Worm (Caenorhabditis elegans) whole organism, late embryonic: ENCODE results near the gene ZK892.3.

Experiments
- F13H6.1 ChIP-seq: sonication (generic microtip); optimal IDR thresholded peaks from 2 replicates; lab custom pipeline; 2016; ENCODE audit warnings: missing genetic modification characterization, missing compliant biosample characterization
- Y22D7AL.16 ChIP-seq: sonication (generic microtip); optimal IDR thresholded peaks from 2 replicates; lab custom pipeline; 2016; ENCODE audit warnings: missing genetic modification characterization, missing compliant biosample characterization
- ama-1 ChIP-seq: fragments of 150-350 bp; optimal IDR thresholded peaks from 2 replicates; lab custom pipeline; 2014
- ceh-18 ChIP-seq: sonication (generic microtip); optimal IDR thresholded peaks from 2 replicates; lab custom pipeline; 2016; ENCODE audit warnings: missing genetic modification characterization, missing compliant biosample characterization
- ceh-19 ChIP-seq: fragments of 200-800 bp; sonication (Bioruptor generic); optimal IDR thresholded peaks from 2 replicates; lab custom pipeline; 2018; ENCODE audit warnings: mild to moderate bottlenecking, missing genetic modification characterization, missing compliant biosample characterization
- ceh-2 ChIP-seq: sonication (generic microtip); optimal IDR thresholded peaks from 2 replicates; lab custom pipeline; 2016; ENCODE audit warnings: missing genotype, missing genetic modification characterization, missing compliant biosample characterization
- ceh-22 ChIP-seq: sonication (generic microtip); optimal IDR thresholded peaks from 2 replicates; lab custom pipeline; 2017; ENCODE audit warnings: missing biosample characterization, missing genetic modification characterization
- ceh-24 ChIP-seq: sonication (generic microtip); optimal IDR thresholded peaks from 2 replicates; lab custom pipeline; 2016; ENCODE audit warnings: mild to moderate bottlenecking, missing genetic modification characterization, missing compliant biosample characterization
- ceh-30 ChIP-seq: fragments of 150-350 bp; optimal IDR thresholded peaks from 2 replicates; lab custom pipeline; 2014; ENCODE audit warnings: missing biosample characterization, missing genetic modification characterization
- ceh-31 ChIP-seq: sonication (generic microtip); optimal IDR thresholded peaks from 2 replicates; lab custom pipeline; 2016; ENCODE audit warnings: missing genetic modification characterization, missing compliant biosample characterization
- ceh-48 ChIP-seq: sonication (generic microtip); optimal IDR thresholded peaks from 2 replicates; lab custom pipeline; 2016; ENCODE audit warnings: missing genetic modification characterization, inconsistent platforms, missing compliant biosample characterization
- ceh-6 ChIP-seq: fragments of 200-800 bp; sonication (Bioruptor generic); optimal IDR thresholded peaks from 2 replicates; lab custom pipeline; 2018; ENCODE audit warnings: mild to moderate bottlenecking, missing genetic modification characterization, missing compliant biosample characterization
- che-1 ChIP-seq: sonication (generic microtip); optimal IDR thresholded peaks from 2 replicates; lab custom pipeline; 2016; ENCODE audit warnings: mild to moderate bottlenecking, missing genetic modification characterization, missing compliant biosample characterization
- dmd-4 ChIP-seq: sonication (generic microtip); optimal IDR thresholded peaks from 2 replicates; lab custom pipeline; 2016; ENCODE audit warnings: borderline replicate concordance, missing genetic modification characterization, missing compliant biosample characterization
- dve-1 ChIP-seq: sonication (generic microtip); optimal IDR thresholded peaks from 2 replicates; lab custom pipeline; 2017; ENCODE audit warnings: antibody characterized with exemption, mild to moderate bottlenecking, missing genetic modification characterization, missing compliant biosample characterization
- elt-2 ChIP-seq: sonication (generic microtip); optimal IDR thresholded peaks from 2 replicates; lab custom pipeline; 2016; ENCODE audit warnings: missing genetic modification reagents, missing genetic modification characterization, missing compliant biosample characterization
- hlh-15 ChIP-seq: sonication (generic microtip); optimal IDR thresholded peaks from 2 replicates; lab custom pipeline; 2016; ENCODE audit warnings: missing genetic modification characterization, missing compliant biosample characterization
- lim-6 ChIP-seq: sonication (generic microtip); optimal IDR thresholded peaks from 2 replicates; lab custom pipeline; 2016; ENCODE audit warnings: missing genetic modification characterization, missing compliant biosample characterization
- lin-11 ChIP-seq: fragments of 200-800 bp; sonication (Bioruptor generic); optimal IDR thresholded peaks from 2 replicates; lab custom pipeline; 2018; ENCODE audit warnings: mild to moderate bottlenecking, missing genetic modification characterization, missing compliant biosample characterization
- madf-2 ChIP-seq: sonication (generic microtip); optimal IDR thresholded peaks from 2 replicates; lab custom pipeline; 2017; ENCODE audit warnings: missing genetic modification characterization, missing compliant biosample characterization
- nfya-1 ChIP-seq: sonication (generic microtip); optimal IDR thresholded peaks from 2 replicates; lab custom pipeline; 2017; ENCODE audit warnings: missing genetic modification characterization, mild to moderate bottlenecking, missing compliant biosample characterization, antibody characterized with exemption, moderate library complexity
- nhr-232 ChIP-seq: sonication (generic microtip); optimal IDR thresholded peaks from 2 replicates; lab custom pipeline; 2016; ENCODE audit warnings: missing genetic modification characterization, missing compliant biosample characterization
- npax-4 ChIP-seq: sonication (generic microtip); optimal IDR thresholded peaks from 2 replicates; lab custom pipeline; 2016; ENCODE audit warnings: missing genetic modification characterization, missing compliant biosample characterization
- odd-2 ChIP-seq: sonication (generic microtip); optimal IDR thresholded peaks from 2 replicates; lab custom pipeline; 2017; ENCODE audit warnings: antibody characterized with exemption, mild to moderate bottlenecking, missing genetic modification characterization, missing compliant biosample characterization
- pax-1 ChIP-seq: fragments of 150-350 bp; optimal IDR thresholded peaks from 2 replicates; lab custom pipeline; 2014; ENCODE audit warnings: missing biosample characterization, missing genetic modification characterization
- pha-4 ChIP-seq: fragments of 150-350 bp; optimal IDR thresholded peaks from 2 replicates; lab custom pipeline; 2018; ENCODE audit warnings: missing biosample characterization, missing genetic modification reagents, missing genetic modification characterization
- pros-1 ChIP-seq: fragments of 150-350 bp; optimal IDR thresholded peaks from 2 replicates; lab custom pipeline; 2014; ENCODE audit warnings: missing biosample characterization, missing genetic modification reagents, missing genetic modification characterization
- ref-2 ChIP-seq: sonication (generic microtip); optimal IDR thresholded peaks from 2 replicates; lab custom pipeline; 2016; ENCODE audit warnings: missing genetic modification characterization, missing compliant biosample characterization
- rnt-1 ChIP-seq: sonication (generic microtip); optimal IDR thresholded peaks from 2 replicates; lab custom pipeline; 2016; ENCODE audit warnings: missing genetic modification characterization, missing compliant biosample characterization
- sdc-2 ChIP-seq: sonication (generic microtip); optimal IDR thresholded peaks from 2 replicates; lab custom pipeline; 2016; ENCODE audit warnings: missing genotype, missing genetic modification characterization, missing compliant biosample characterization
- sox-4 ChIP-seq: sonication (generic microtip); optimal IDR thresholded peaks from 2 replicates; lab custom pipeline; 2017; ENCODE audit warnings: mild to moderate bottlenecking, missing genetic modification characterization, inconsistent platforms, missing compliant biosample characterization
- tbx-2 ChIP-seq: sonication (generic microtip); optimal IDR thresholded peaks from 2 replicates; lab custom pipeline; 2016; ENCODE audit warnings: missing genetic modification characterization, missing compliant biosample characterization
- unc-55 ChIP-seq: sonication (generic microtip); optimal IDR thresholded peaks from 2 replicates; lab custom pipeline; 2017; ENCODE audit warnings: missing biosample characterization, missing genetic modification reagents, missing genetic modification characterization
- unc-86 ChIP-seq: sonication (generic microtip); optimal IDR thresholded peaks from 2 replicates; lab custom pipeline; 2016; ENCODE audit warnings: missing genetic modification characterization, missing compliant biosample characterization
- ztf-16 ChIP-seq: sonication (generic microtip); optimal IDR thresholded peaks from 2 replicates; lab custom pipeline; 2017; ENCODE audit warnings: missing genetic modification characterization, missing compliant biosample characterization

The ZK892.3 gene

DNA sequence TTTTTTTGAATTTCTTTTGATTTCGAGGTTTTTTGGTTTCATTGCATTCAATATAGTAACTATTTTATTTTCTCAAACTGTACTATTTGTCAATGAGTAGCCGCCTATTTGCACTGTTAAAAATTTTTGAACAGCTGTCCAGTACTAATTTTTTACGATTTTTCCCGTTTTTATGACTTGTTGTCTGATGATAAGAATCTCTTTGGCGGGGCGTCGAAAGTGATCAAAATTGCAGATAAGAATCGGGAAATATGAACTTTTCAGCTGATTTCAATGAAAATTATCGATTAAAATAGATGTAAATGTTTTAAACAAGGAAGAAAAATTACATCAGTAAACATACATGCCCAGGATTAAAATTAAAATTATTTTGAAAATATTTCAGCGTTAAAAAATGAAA, 27.4 kb upstream of the ZK892.3 start:
- peak; percentile 65 for TF ChIP-seq elt-2 (tag; lab: Kevin White, UChicago)
- TF ChIP-seq ceh-2, result no peak

DNA sequence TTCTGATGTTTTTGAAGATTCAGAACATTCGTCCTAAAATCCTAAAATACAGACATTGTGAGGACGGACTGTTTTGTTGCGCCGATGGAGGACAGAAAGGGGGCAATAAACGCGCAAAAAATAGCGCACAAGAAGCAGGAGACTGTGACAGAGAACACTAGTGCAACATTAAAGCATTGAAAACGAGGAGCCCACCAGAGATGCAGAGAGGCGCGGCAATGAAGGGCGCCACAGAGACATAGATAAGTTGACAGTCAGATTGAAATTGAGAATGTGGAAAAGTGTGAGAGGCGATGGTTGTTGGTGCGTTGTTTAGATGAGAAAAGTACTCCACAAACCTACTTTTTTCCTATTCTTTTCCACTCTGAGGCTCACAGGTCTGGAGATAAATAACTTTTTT, 26.7 kb upstream of the ZK892.3 start, which contains the start of gene aakg-5:
TSS of gene aakg-5 (minus strand) at position 159 of the 400 bp plus-strand sequence.
- TF ChIP-seq dve-1 (tag; lab: Kevin White, UChicago) (peak; percentile 11), sox-4 (tag; lab: Kevin White, UChicago) (no peak), nfya-1 (tag; lab: Kevin White, UChicago) (peak; percentile 25), unc-55 (GFP tag; lab: Kevin White, UChicago) (peak; percentile 22), ceh-31 (tag; lab: Kevin White, UChicago) (peak; percentile 19), ceh-18 (tag; lab: Kevin White, UChicago) (peak; percentile 43)

DNA sequence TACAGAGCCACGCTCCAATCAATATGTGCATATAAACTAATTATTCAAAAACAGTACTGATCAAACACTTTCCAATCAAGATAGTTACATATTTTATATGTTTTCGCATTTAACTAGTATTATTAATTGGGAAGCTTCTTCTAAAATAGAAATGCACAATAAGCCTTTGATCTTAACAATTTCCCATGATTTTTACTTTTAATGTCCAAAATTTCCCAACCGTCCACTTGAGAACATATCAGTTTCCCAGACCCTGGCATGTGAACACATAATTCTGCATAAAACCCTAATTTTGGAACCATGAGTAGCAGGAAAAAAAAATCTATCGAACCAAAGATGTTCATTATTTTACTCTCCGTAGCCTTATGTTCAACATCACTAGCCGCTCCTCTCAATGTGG, 25.2 kb upstream of the ZK892.3 start, which contains the start of gene R53.8:
TSS of gene R53.8 (plus strand) at position 301 of the 400 bp plus-strand sequence.
- no peak for TF ChIP-seq ref-2 (tag; lab: Kevin White, UChicago)
- TF ChIP-seq ceh-19 (GFP tag; lab: Kevin White, UChicago), result no peak
- TF ChIP-seq ceh-30, result no peak
- no peak for TF ChIP-seq unc-55 (GFP tag; lab: Kevin White, UChicago)
- no peak for TF ChIP-seq ztf-16 (tag; lab: Kevin White, UChicago)
- TF ChIP-seq pax-1 (tag; lab: Kevin White, UChicago), result no peak
- no peak for TF ChIP-seq ceh-22 (tag; lab: Kevin White, UChicago)
- no peak for TF ChIP-seq Y22D7AL.16 (tag; lab: Kevin White, UChicago)
- no peak for TF ChIP-seq odd-2 (tag; lab: Kevin White, UChicago)
- TF ChIP-seq unc-86 (tag; lab: Kevin White, UChicago), result no peak
- no peak for TF ChIP-seq che-1 (tag; lab: Kevin White, UChicago)

DNA sequence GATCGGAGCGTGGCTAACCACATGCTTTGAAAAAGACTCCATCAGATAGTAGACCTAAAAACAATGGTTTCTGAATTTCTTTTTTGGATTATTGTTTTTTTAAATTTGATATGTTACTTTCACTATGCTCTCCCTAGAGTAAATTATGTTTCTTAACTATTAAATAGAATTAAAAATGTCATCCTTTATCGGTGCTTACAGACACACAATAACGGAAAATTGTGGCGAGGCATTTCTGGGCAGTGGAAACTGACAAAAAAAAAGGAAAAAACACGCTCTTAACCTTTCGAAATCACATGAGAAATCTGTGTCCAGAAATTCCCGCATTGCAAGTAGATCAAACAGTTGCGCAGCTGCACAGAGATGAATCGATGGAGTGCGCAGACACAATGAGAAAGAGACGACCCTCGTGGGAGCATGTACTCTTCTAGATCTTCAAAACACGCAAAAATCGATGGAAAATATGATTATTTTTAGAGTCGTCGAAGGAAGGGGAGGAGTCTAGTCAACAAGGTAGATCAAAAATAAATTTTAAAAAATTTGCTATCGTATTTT, 21.5 kb upstream of the ZK892.3 start, which contains the start of gene ZK892.6:
TSS of gene ZK892.6 (minus strand) at position 51 of the 555 bp plus-strand sequence.
- TF ChIP-seq pha-4 (tag; lab: Kevin White, UChicago) (no peak), tbx-2 (no peak), ceh-2 (no peak), dmd-4 (no peak), ama-1 (no peak), odd-2 (tag; lab: Kevin White, UChicago) (no peak)

DNA sequence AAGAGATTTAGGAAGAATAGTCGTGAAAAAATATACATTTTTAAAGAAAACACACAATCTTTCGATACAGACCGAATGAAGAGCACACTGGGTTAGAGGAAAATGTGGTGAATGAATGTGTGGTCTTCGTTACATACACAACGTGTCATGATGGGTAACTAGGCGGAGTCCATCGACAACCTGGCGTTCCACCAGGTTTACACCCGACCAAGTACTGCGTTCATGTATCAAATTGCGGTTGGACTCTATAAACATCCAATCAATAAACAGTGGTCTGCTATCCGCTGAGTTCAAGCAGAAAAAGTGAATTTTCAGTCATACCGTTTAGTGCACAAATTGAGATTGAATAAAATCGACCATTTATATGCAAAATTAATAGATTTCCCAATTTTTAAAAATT, 19.9 kb upstream of the ZK892.3 start, which contains the start of gene sdz-38:
TSS of gene sdz-38 (minus strand) at position 101 of the 400 bp plus-strand sequence.
- TF ChIP-seq Y22D7AL.16 (tag; lab: Kevin White, UChicago) (no peak), ceh-24 (tag; lab: Kevin White, UChicago) (no peak), rnt-1 (tag; lab: Kevin White, UChicago) (no peak), ceh-2 (no peak), nhr-232 (tag; lab: Kevin White, UChicago) (no peak), pha-4 (tag; lab: Kevin White, UChicago) (no peak), lim-6 (no peak), dmd-4 (no peak), unc-86 (tag; lab: Kevin White, UChicago) (no peak), hlh-15 (no peak), pros-1 (tag; lab: Kevin White, UChicago) (no peak), sdc-2 (tag; lab: Kevin White, UChicago) (no peak), ceh-48 (tag; lab: Kevin White, UChicago) (no peak), madf-2 (tag; lab: Kevin White, UChicago) (no peak), ceh-6 (no peak), npax-4 (tag; lab: Kevin White, UChicago) (no peak), lin-11 (tag; lab: Kevin White, UChicago) (no peak), F13H6.1 (tag; lab: Kevin White, UChicago) (no peak)
- TF ChIP-seq, all 69 proteins: peak for 0
